Fruit fly (Drosophila melanogaster) whole organism, adult: Measurements from ENCODE around the gene dy.

Source experiments
- CG11617 ChIP-seq: fragments of 200-800 bp; sonication (Bioruptor generic); optimal IDR thresholded peaks from 2 replicates; lab custom pipeline; 2017; ENCODE audit warnings: mild to moderate bottlenecking, missing biosample characterization, missing genetic modification reagents, missing genetic modification characterization
- CG12768 ChIP-seq: fragments of 200-800 bp; sonication (Bioruptor generic); optimal IDR thresholded peaks from 2 replicates; lab custom pipeline; 2017; ENCODE audit warnings: missing biosample characterization, missing genetic modification characterization, mild to moderate bottlenecking, moderate library complexity, missing genetic modification reagents
- CG14711 ChIP-seq: fragments of 200-800 bp; sonication (Bioruptor generic); optimal IDR thresholded peaks from 2 replicates; lab custom pipeline; 2018; ENCODE audit warnings: missing biosample characterization, mild to moderate bottlenecking, missing genetic modification characterization, moderate library complexity
- CG1620 ChIP-seq: fragments of 200-800 bp; sonication (Bioruptor generic); optimal IDR thresholded peaks from 2 replicates; lab custom pipeline; 2016; ENCODE audit warnings: missing biosample characterization, missing genetic modification characterization
- CG33017 ChIP-seq: fragments of 200-800 bp; sonication (Bioruptor generic); optimal IDR thresholded peaks from 2 replicates; lab custom pipeline; 2018; ENCODE audit warnings: missing biosample characterization, mild to moderate bottlenecking, missing genetic modification characterization, moderate library complexity
- CG5204 ChIP-seq: fragments of 200-800 bp; sonication (Bioruptor generic); optimal IDR thresholded peaks from 2 replicates; lab custom pipeline; 2016; ENCODE audit warnings: missing biosample characterization, missing genetic modification characterization
- CG7045 ChIP-seq: fragments of 200-800 bp; sonication (Bioruptor generic); optimal IDR thresholded peaks from 2 replicates; lab custom pipeline; 2017; ENCODE audit warnings: missing biosample characterization, mild to moderate bottlenecking, missing genetic modification characterization
- CG7101 ChIP-seq: fragments of 200-800 bp; sonication (Bioruptor generic); optimal IDR thresholded peaks from 2 replicates; lab custom pipeline; 2018; ENCODE audit warnings: missing biosample characterization, mild to moderate bottlenecking, missing genetic modification characterization, moderate library complexity
- Clk ChIP-seq: fragments of 200-800 bp; sonication (Bioruptor generic); optimal IDR thresholded peaks from 2 replicates; lab custom pipeline; 2017; ENCODE audit warnings: missing biosample characterization, missing genetic modification characterization
- Crg-1 ChIP-seq: fragments of 200-800 bp; sonication (Bioruptor generic); optimal IDR thresholded peaks from 2 replicates; lab custom pipeline; 2016; ENCODE audit warnings: missing biosample characterization, missing genetic modification characterization
- Hr96 ChIP-seq: fragments of 200-800 bp; sonication (Bioruptor generic); optimal IDR thresholded peaks from 2 replicates; lab custom pipeline; 2016; ENCODE audit warnings: missing biosample characterization, missing genetic modification characterization
- Mnt ChIP-seq: fragments of 200-800 bp; sonication (Bioruptor generic); optimal IDR thresholded peaks from 2 replicates; lab custom pipeline; 2016; ENCODE audit warnings: missing biosample characterization, mild to moderate bottlenecking, missing genetic modification characterization
- bab1 ChIP-seq: fragments of 200-800 bp; sonication (Bioruptor generic); optimal IDR thresholded peaks from 3 replicates; lab custom pipeline; 2019; ENCODE audit warnings: missing biosample characterization, mild to moderate bottlenecking, missing genetic modification characterization, moderate library complexity
- cic ChIP-seq: fragments of 200-800 bp; sonication (Bioruptor generic); optimal IDR thresholded peaks from 2 replicates; lab custom pipeline; 2017; ENCODE audit warnings: missing biosample characterization, mild to moderate bottlenecking, missing genetic modification characterization, moderate library complexity
- cnc ChIP-seq, 2 experiments: fragments of >200 bp; optimal IDR thresholded peaks; 2 replicates each; lab custom pipeline; 2017
- kay ChIP-seq: fragments of 200-800 bp; sonication (Bioruptor generic); peaks from one replicate; lab custom pipeline; 2016; ENCODE audit warnings: missing biosample characterization, missing genetic modification characterization, borderline replicate concordance
- ovo ChIP-seq: fragments of 200-800 bp; sonication (Bioruptor generic); optimal IDR thresholded peaks from 2 replicates; lab custom pipeline; 2016; ENCODE audit warnings: missing biosample characterization, missing genetic modification characterization
- pad ChIP-seq: fragments of 200-800 bp; sonication (Bioruptor generic); optimal IDR thresholded peaks from 3 replicates; lab custom pipeline; 2017; ENCODE audit warnings: missing biosample characterization, missing genetic modification characterization, mild to moderate bottlenecking, moderate library complexity, missing genetic modification reagents
- tj ChIP-seq: fragments of 200-800 bp; sonication (Bioruptor generic); optimal IDR thresholded peaks from 3 replicates; lab custom pipeline; 2017; ENCODE audit warnings: missing biosample characterization, mild to moderate bottlenecking, missing genetic modification characterization, moderate library complexity
- toe ChIP-seq: fragments of 200-800 bp; sonication (Bioruptor generic); optimal IDR thresholded peaks from 2 replicates; lab custom pipeline; 2016; ENCODE audit warnings: missing biosample characterization, missing genetic modification characterization

dy gene

dm6 chrX:11728999-11729398, 49.6 kb downstream of the dy start, which contains the start of gene inaF-D:
Gene inaF-D, minus strand, starts transcription at chrX:11729099.
- no peak for TF ChIP-seq Mnt (GFP tag; lab: Kevin White, UChicago)
- TF ChIP-seq cic (GFP tag; lab: Kevin White, UChicago): no peak
- TF ChIP-seq cnc (optimal IDR thresholded peaks at IDR 0.05; lab: Kevin White, UChicago): no peak
- no peak for TF ChIP-seq pad (GFP tag; lab: Kevin White, UChicago)
- TF ChIP-seq kay: no peak
- no peak for TF ChIP-seq ovo (GFP tag; lab: Kevin White, UChicago)
- TF ChIP-seq Crg-1 (GFP tag; lab: Kevin White, UChicago): no peak
- TF ChIP-seq CG12768: no peak
- TF ChIP-seq CG11617: no peak
- TF ChIP-seq toe: no peak
- no peak for TF ChIP-seq CG7101 (tag; lab: Kevin White, UChicago)
- TF ChIP-seq Hr96: no peak
- TF ChIP-seq CG33017 (tag; lab: Kevin White, UChicago): no peak
- TF ChIP-seq CG5204: no peak
- TF ChIP-seq Clk: no peak
- no peak for TF ChIP-seq bab1 (GFP tag; lab: Kevin White, UChicago)
- TF ChIP-seq tj (GFP tag; lab: Kevin White, UChicago): no peak
- TF ChIP-seq CG7045 (GFP tag; lab: Kevin White, UChicago): no peak
- TF ChIP-seq CG1620 (GFP tag; lab: Kevin White, UChicago): no peak

dm6 chrX:11723946-11724345, 54.6 kb downstream of the dy start, which contains the start of gene CG15221:
Gene CG15221, plus strand, starts transcription at chrX:11724246.
- TF ChIP-seq CG12768 (no peak), tj (GFP tag; lab: Kevin White, UChicago) (no peak), Hr96 (no peak)

dm6 chrX:11720138-11720537, 58.4 kb downstream of the dy start, which contains the start of gene Tango10:
Gene Tango10, plus strand, starts transcription at chrX:11720245.
- peak; percentile 75 for TF ChIP-seq tj (GFP tag; lab: Kevin White, UChicago)
- no peak for TF ChIP-seq cic (GFP tag; lab: Kevin White, UChicago)
- TF ChIP-seq CG7101 (tag; lab: Kevin White, UChicago): peak; percentile 55
- TF ChIP-seq cnc (optimal IDR thresholded peaks at IDR 0.05; lab: Kevin White, UChicago): no peak
- TF ChIP-seq CG11617: peak; percentile 66
- peak; percentile 24 for TF ChIP-seq toe
- TF ChIP-seq ovo (GFP tag; lab: Kevin White, UChicago): peak; percentile 50
- no peak for TF ChIP-seq CG5204
- TF ChIP-seq CG7045 (GFP tag; lab: Kevin White, UChicago): no peak
- no peak for TF ChIP-seq Clk
- TF ChIP-seq Crg-1 (GFP tag; lab: Kevin White, UChicago): peak; percentile 62
- TF ChIP-seq kay: no peak
- peak; percentile 51 for TF ChIP-seq Mnt (GFP tag; lab: Kevin White, UChicago)
- peak; percentile 64 for TF ChIP-seq CG14711 (tag; lab: Kevin White, UChicago)
- peak; percentile 53 for TF ChIP-seq pad (GFP tag; lab: Kevin White, UChicago)
- TF ChIP-seq CG1620 (GFP tag; lab: Kevin White, UChicago): peak; percentile 67
- no peak for TF ChIP-seq CG12768
- peak; percentile 19 for TF ChIP-seq CG33017 (tag; lab: Kevin White, UChicago)
- TF ChIP-seq Hr96: no peak
- peak; percentile 89 for TF ChIP-seq bab1 (GFP tag; lab: Kevin White, UChicago)
